Fruit fly (Drosophila melanogaster) whole organism, wandering third instar larva: ENCODE results near the gene Tsp33B.

Experiments
- CG32264 ChIP-seq: fragments of 200-800 bp; sonication (Bioruptor generic); optimal IDR thresholded peaks from 2 replicates; lab custom pipeline; 2016; ENCODE audit warnings: missing biosample characterization, missing genetic modification characterization
- CG9705 ChIP-seq: fragments of 200-800 bp; sonication (Bioruptor generic); optimal IDR thresholded peaks from 2 replicates; lab custom pipeline; 2018; ENCODE audit warnings: missing biosample characterization, mild to moderate bottlenecking, missing genetic modification characterization
- CrebA ChIP-seq: fragments of 200-800 bp; sonication (Bioruptor generic); optimal IDR thresholded peaks from 2 replicates; lab custom pipeline; 2016; ENCODE audit warnings: missing biosample characterization, mild to moderate bottlenecking, missing genetic modification characterization, borderline replicate concordance
- Dfd ChIP-seq: fragments of >200 bp; optimal IDR thresholded peaks from 2 replicates; lab custom pipeline; 2017; ENCODE audit warnings: missing biosample characterization, missing genetic modification characterization
- Dif ChIP-seq: fragments of 200-275, 200-300 bp; sonication (Bioruptor generic); optimal IDR thresholded peaks from 2 replicates; lab custom pipeline; 2018; ENCODE audit warnings: missing biosample characterization, missing genetic modification characterization; ENCODE audit not compliant: partially characterized antibody
- GATAd ChIP-seq: sonication (Bioruptor generic); optimal IDR thresholded peaks from 2 replicates; lab custom pipeline; 2016; ENCODE audit warnings: missing biosample characterization, missing genetic modification characterization
- HLH106 ChIP-seq: fragments of 200-800 bp; optimal IDR thresholded peaks from 3 replicates; lab custom pipeline; 2019; ENCODE audit warnings: missing biosample characterization, mild to moderate bottlenecking, missing genetic modification characterization, moderate library complexity
- Hnf4 ChIP-seq: fragments of 200-800 bp; sonication (Bioruptor generic); optimal IDR thresholded peaks from 2 replicates; lab custom pipeline; 2016; ENCODE audit warnings: missing biosample characterization, mild to moderate bottlenecking, missing genetic modification characterization
- Hr78 ChIP-seq: fragments of >200 bp; optimal IDR thresholded peaks from 2 replicates; lab custom pipeline; 2017; ENCODE audit warnings: missing biosample characterization, missing genetic modification characterization
- Hr83 ChIP-seq: fragments of 200-300 bp; sonication (Bioruptor generic); optimal IDR thresholded peaks from 2 replicates; lab custom pipeline; 2016; ENCODE audit warnings: missing biosample characterization, mild to moderate bottlenecking, missing genetic modification characterization, moderate library complexity; ENCODE audit not compliant: poor library complexity, severe bottlenecking
- Jra ChIP-seq: sonication (Bioruptor generic); optimal IDR thresholded peaks from 2 replicates; lab custom pipeline; 2016; ENCODE audit warnings: missing biosample characterization, missing genetic modification characterization
- Mio ChIP-seq: sonication (Bioruptor generic); optimal IDR thresholded peaks from 2 replicates; lab custom pipeline; 2016; ENCODE audit warnings: missing biosample characterization, missing genetic modification characterization
- Myc ChIP-seq: fragments of >200 bp; optimal IDR thresholded peaks from 2 replicates; lab custom pipeline; 2017
- N ChIP-seq: fragments of >200 bp; optimal IDR thresholded peaks from 2 replicates; lab custom pipeline; 2018; ENCODE audit warnings: missing biosample characterization, missing external identifiers, missing genetic modification characterization
- OdsH ChIP-seq: fragments of 200-800 bp; sonication (Bioruptor generic); optimal IDR thresholded peaks from 2 replicates; lab custom pipeline; 2016; ENCODE audit warnings: missing biosample characterization, mild to moderate bottlenecking, missing genetic modification characterization
- Rel ChIP-seq, 2 experiments: fragments of 200-800 bp; sonication (Bioruptor generic) in 1 of 2; optimal IDR thresholded peaks; 2 replicates in 1 of 2; 3 replicates in 1 of 2; lab custom pipeline; 2016 to 2019; ENCODE audit warnings: mild to moderate bottlenecking in 2 of 2, missing biosample characterization in 2 of 2, missing genetic modification characterization in 2 of 2, moderate library complexity in 1 of 2
- Sp1 ChIP-seq: fragments of 200-800 bp; sonication (Bioruptor generic); optimal IDR thresholded peaks from 3 replicates; lab custom pipeline; 2019; ENCODE audit warnings: missing biosample characterization, mild to moderate bottlenecking, missing genetic modification characterization, moderate library complexity
- Vsx2 ChIP-seq: fragments of 200-300, 225-300 bp; sonication (Bioruptor generic); optimal IDR thresholded peaks from 2 replicates; lab custom pipeline; 2018; ENCODE audit warnings: missing biosample characterization, missing genetic modification characterization; ENCODE audit not compliant: partially characterized antibody
- br ChIP-seq: fragments of 200-800 bp; sonication (Bioruptor generic); optimal IDR thresholded peaks from 2 replicates; lab custom pipeline; 2016; ENCODE audit warnings: missing biosample characterization, missing genetic modification characterization
- brk ChIP-seq: fragments of 200-800 bp; sonication (Bioruptor generic); optimal IDR thresholded peaks from 2 replicates; lab custom pipeline; 2016; ENCODE audit warnings: missing biosample characterization, mild to moderate bottlenecking, missing genetic modification characterization
- dl ChIP-seq, 2 experiments: fragments of 175-275, 200-275 bp in 1 of 2; fragments of 200-275 bp in 1 of 2; sonication (Bioruptor generic); optimal IDR thresholded peaks; lab custom pipeline; 2018; ENCODE audit warnings: mild to moderate bottlenecking in 2 of 2, missing biosample characterization in 2 of 2, missing genetic modification characterization in 2 of 2, moderate library complexity in 2 of 2; ENCODE audit not compliant: partially characterized antibody in 2 of 2, insufficient read depth in 1 of 2
- dmrt93B ChIP-seq: fragments of 200-800 bp; sonication (Bioruptor generic); optimal IDR thresholded peaks from 2 replicates; lab custom pipeline; 2018; ENCODE audit warnings: missing biosample characterization, mild to moderate bottlenecking, missing genetic modification characterization
- dsf ChIP-seq: sonication (Bioruptor generic); optimal IDR thresholded peaks from 2 replicates; lab custom pipeline; 2016; ENCODE audit warnings: missing biosample characterization, missing genetic modification characterization, borderline replicate concordance
- ey ChIP-seq: fragments of 200-800 bp; sonication (Bioruptor generic); optimal IDR thresholded peaks from 2 replicates; lab custom pipeline; 2016; ENCODE audit warnings: missing biosample characterization, missing genetic modification characterization
- foxo ChIP-seq, 2 experiments: fragments of 200-800 bp; sonication (Bioruptor generic); optimal IDR thresholded peaks; 2 replicates in 1 of 2; 3 replicates in 1 of 2; lab custom pipeline; 2016 to 2017; ENCODE audit warnings: missing biosample characterization in 2 of 2, missing genetic modification characterization in 2 of 2
- fru ChIP-seq: fragments of 200-800 bp; sonication (Bioruptor generic); optimal IDR thresholded peaks from 3 replicates; lab custom pipeline; 2016; ENCODE audit warnings: missing biosample characterization, mild to moderate bottlenecking, missing genetic modification characterization
- h ChIP-seq: fragments of 200-800 bp; sonication (Bioruptor generic); optimal IDR thresholded peaks from 3 replicates; lab custom pipeline; 2016; ENCODE audit warnings: missing biosample characterization, mild to moderate bottlenecking, missing genetic modification characterization
- jim ChIP-seq: fragments of 175-275, 200-325 bp; sonication (Bioruptor generic); optimal IDR thresholded peaks from 2 replicates; lab custom pipeline; 2016; ENCODE audit warnings: missing biosample characterization, mild to moderate bottlenecking, missing genetic modification characterization
- lola ChIP-seq: fragments of >200 bp; optimal IDR thresholded peaks from 2 replicates; lab custom pipeline; 2017; ENCODE audit warnings: missing biosample characterization, missing genetic modification characterization
- pan ChIP-seq: fragments of >200 bp; optimal IDR thresholded peaks from 2 replicates; lab custom pipeline; 2017
- psq ChIP-seq: fragments of 200-800 bp; sonication (Bioruptor generic); optimal IDR thresholded peaks from 3 replicates; lab custom pipeline; 2017; ENCODE audit warnings: missing biosample characterization, mild to moderate bottlenecking, missing genetic modification characterization, moderate library complexity
- rgr ChIP-seq: fragments of 200-800 bp; sonication (Bioruptor generic); optimal IDR thresholded peaks from 3 replicates; lab custom pipeline; 2016; ENCODE audit warnings: missing biosample characterization, mild to moderate bottlenecking, missing genetic modification characterization
- sage ChIP-seq: fragments of 200-800 bp; sonication (Bioruptor generic); optimal IDR thresholded peaks from 2 replicates; lab custom pipeline; 2016; ENCODE audit warnings: missing biosample characterization, mild to moderate bottlenecking, missing genetic modification characterization
- sv ChIP-seq: fragments of 200-800 bp; sonication (Bioruptor generic); optimal IDR thresholded peaks from 3 replicates; lab custom pipeline; 2016; ENCODE audit warnings: missing biosample characterization, missing genetic modification characterization
- tai ChIP-seq: sonication (Bioruptor generic); optimal IDR thresholded peaks from 2 replicates; lab custom pipeline; 2016; ENCODE audit warnings: missing biosample characterization, missing genetic modification characterization
- usp ChIP-seq: fragments of >200 bp; optimal IDR thresholded peaks from 2 replicates; lab custom pipeline; 2017; ENCODE audit warnings: missing biosample characterization, missing genetic modification characterization
- woc ChIP-seq: sonication (Bioruptor generic); optimal IDR thresholded peaks from 2 replicates; lab custom pipeline; 2016; ENCODE audit warnings: missing biosample characterization, mild to moderate bottlenecking, missing genetic modification characterization

Gene Tsp33B

dm6 chr2L:11823470-11824162 lies 31.5 kb upstream of the Tsp33B start:
- TF ChIP-seq psq (GFP tag; lab: Kevin White, UChicago) (no peak), Hnf4 (GFP tag; lab: Kevin White, UChicago) (no peak), brk (GFP tag; lab: Kevin White, UChicago) (no peak), Vsx2 (GFP tag; lab: Kevin White, UChicago) (no peak), sv (GFP tag; lab: Kevin White, UChicago) (no peak), CrebA (no peak)
- TF ChIP-seq, all 38 proteins: peak for 0

DNA sequence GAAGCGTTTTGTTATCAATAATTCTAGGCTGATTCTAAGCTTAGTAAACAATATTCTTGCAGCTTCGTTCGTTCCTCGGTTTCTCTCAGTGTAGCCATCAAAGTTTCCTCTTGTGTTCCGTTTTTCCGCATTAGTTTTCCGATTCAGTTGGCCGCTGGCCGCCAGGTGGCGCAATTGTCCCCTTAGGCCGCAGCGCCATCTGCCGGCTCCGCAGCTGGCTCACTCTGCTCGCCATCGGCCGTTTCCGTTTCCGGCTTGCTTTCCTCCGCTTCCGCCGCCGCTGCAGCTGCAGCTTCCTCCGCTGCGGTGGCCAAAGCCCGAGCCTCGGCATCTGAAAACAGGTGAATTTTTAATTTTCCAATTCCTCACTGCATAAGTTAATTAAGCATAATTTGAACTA lies 24.2 kb upstream of the Tsp33B start:
- TF ChIP-seq tai (no peak), Myc (lab: Kevin White, UChicago) (no peak), Rel (GFP tag; optimal IDR thresholded peaks at IDR 0.05; lab: Kevin White, UChicago) (no peak), Rel (tag; optimal IDR thresholded peaks at IDR 0.05; lab: Kevin White, UChicago) (no peak), h (GFP tag; lab: Kevin White, UChicago) (peak; percentile 41), brk (GFP tag; lab: Kevin White, UChicago) (no peak), rgr (GFP tag; lab: Kevin White, UChicago) (peak; percentile 44), Hr83 (GFP tag; lab: Kevin White, UChicago) (peak; percentile 4), br (GFP tag; lab: Kevin White, UChicago) (peak; percentile 13), sv (GFP tag; lab: Kevin White, UChicago) (peak; percentile 62), sage (GFP tag; lab: Kevin White, UChicago) (no peak), dmrt93B (GFP tag; lab: Kevin White, UChicago) (peak; percentile 54), fru (GFP tag; lab: Kevin White, UChicago) (no peak), woc (GFP tag; lab: Kevin White, UChicago) (no peak), GATAd (no peak), dl (GFP tag; optimal IDR thresholded peaks at IDR 0.05; lab: Kevin White, UChicago; ENCODE audit: insufficient read depth in 1 of 2, partially characterized antibody in 2 of 2) (no peak), HLH106 (tag; lab: Kevin White, UChicago) (peak; percentile 34), Dif (GFP tag; lab: Kevin White, UChicago) (no peak), Jra (GFP tag; lab: Kevin White, UChicago) (no peak), usp (no peak), psq (GFP tag; lab: Kevin White, UChicago) (no peak), Mio (GFP tag; lab: Kevin White, UChicago) (no peak), jim (GFP tag; lab: Kevin White, UChicago) (no peak), ey (no peak), CrebA (no peak), Sp1 (no peak), OdsH (GFP tag; lab: Kevin White, UChicago) (no peak), lola (GFP tag; lab: Kevin White, UChicago) (no peak), Vsx2 (GFP tag; lab: Kevin White, UChicago) (no peak), pan (lab: Kevin White, UChicago) (no peak), CG9705 (GFP tag; lab: Kevin White, UChicago) (peak; percentile 53), Dfd (GFP tag; lab: Kevin White, UChicago) (no peak), dsf (GFP tag; lab: Kevin White, UChicago) (no peak), CG32264 (no peak), N (no peak), Hr78 (GFP tag; lab: Kevin White, UChicago) (no peak), foxo (GFP tag; optimal IDR thresholded peaks at IDR 0.05; lab: Kevin White, UChicago) (no peak)

DNA sequence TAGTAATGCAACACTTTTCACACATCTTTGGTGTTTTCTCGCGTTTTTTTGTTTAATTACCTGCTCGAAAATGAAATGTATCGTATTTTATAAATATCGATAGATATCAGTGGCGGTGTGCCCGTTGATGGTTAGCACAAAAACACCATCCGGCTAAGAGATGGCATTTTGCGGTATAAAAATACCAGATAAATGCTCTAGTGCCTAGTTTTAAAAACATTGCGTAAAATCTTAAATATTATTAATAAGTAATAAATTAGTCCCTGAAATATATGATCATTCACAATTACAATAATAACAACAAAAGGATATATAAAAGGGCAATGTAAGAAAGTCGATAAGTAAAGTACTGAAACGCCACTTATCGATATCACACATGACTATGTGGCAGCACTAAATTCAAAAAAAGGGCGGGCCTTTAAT lies 21.5 kb upstream of the Tsp33B start, which contains the start of gene CycY:
Gene CycY, minus strand, starts transcription at position 116 of the 423 bp plus-strand sequence.
- TF ChIP-seq lola (GFP tag; lab: Kevin White, UChicago) = no peak
- TF ChIP-seq HLH106 (tag; lab: Kevin White, UChicago) = peak; percentile 5
- peak; percentile 3 for TF ChIP-seq Sp1
- no peak for TF ChIP-seq psq (GFP tag; lab: Kevin White, UChicago)
- TF ChIP-seq jim (GFP tag; lab: Kevin White, UChicago) = no peak
- peak in 1 of 2 experiments; percentile 11 for TF ChIP-seq foxo (GFP tag; optimal IDR thresholded peaks at IDR 0.05; lab: Kevin White, UChicago)
- TF ChIP-seq brk (GFP tag; lab: Kevin White, UChicago) = peak; percentile 63
- TF ChIP-seq, all 38 proteins: peak for 4
